Fruit fly (Drosophila melanogaster) whole organism, embryonic: ENCODE data around the gene sno.

Source experiments
- Adf1 ChIP-seq: fragments of 200-800 bp; sonication (Bioruptor generic); IDR thresholded peaks from 2 replicates; pipeline ENCODE4 v1.3.6; 2022; ENCODE audit warnings: missing biosample characterization, missing genetic modification characterization
- Awh ChIP-seq: fragments of 200-800 bp; sonication (Bioruptor generic); IDR thresholded peaks from 2 replicates; pipeline ENCODE4, ENCODE4 v1.3.6; 2022; ENCODE audit warnings: missing biosample characterization, missing genetic modification characterization
- Bgb ChIP-seq: fragments of 200-800 bp; sonication (Bioruptor generic); IDR thresholded peaks from 2 replicates; pipeline ENCODE4 v1.3.6; 2022; ENCODE audit warnings: missing biosample characterization, missing genetic modification characterization; ENCODE audit not compliant: partially characterized antibody
- BtbVII ChIP-seq: fragments of 200-800 bp; sonication (Bioruptor generic); optimal IDR thresholded peaks from 3 replicates; lab custom pipeline; 2017; ENCODE audit warnings: missing biosample characterization, mild to moderate bottlenecking, missing genetic modification characterization
- Bteb2 ChIP-seq: fragments of 200-800 bp; sonication (Bioruptor generic); optimal IDR thresholded peaks from 2 replicates; lab custom pipeline; 2016; ENCODE audit warnings: missing biosample characterization, missing genetic modification characterization
- CG10274 ChIP-seq: fragments of 200-800 bp; sonication (Bioruptor generic); optimal IDR thresholded peaks from 3 replicates; lab custom pipeline; 2017; ENCODE audit warnings: missing biosample characterization, mild to moderate bottlenecking, missing genetic modification characterization
- CG10543 ChIP-seq: fragments of 200-800 bp; sonication (Bioruptor generic); optimal IDR thresholded peaks from 3 replicates; lab custom pipeline; 2017; ENCODE audit warnings: missing biosample characterization, mild to moderate bottlenecking, missing genetic modification characterization, moderate library complexity
- CG11695 ChIP-seq: fragments of 200-800 bp; sonication (Bioruptor generic); IDR thresholded peaks from 3 replicates; pipeline ENCODE4 v1.3.6; 2022; ENCODE audit warnings: missing biosample characterization, missing genetic modification characterization
- CG11696 ChIP-seq: fragments of 200-800 bp; sonication (Bioruptor generic); IDR thresholded peaks from 2 replicates; pipeline ENCODE4 v1.3.6; 2022; ENCODE audit warnings: missing biosample characterization, missing genetic modification characterization
- CG12299 ChIP-seq: fragments of 200-800 bp; sonication (Bioruptor generic); optimal IDR thresholded peaks from 2 replicates; lab custom pipeline; 2018; ENCODE audit warnings: missing biosample characterization, mild to moderate bottlenecking, missing genetic modification characterization
- CG13287 ChIP-seq: fragments of 200-800 bp; sonication (Bioruptor generic); IDR thresholded peaks from 2 replicates; pipeline ENCODE4 v1.3.6; 2022; ENCODE audit warnings: missing biosample characterization, missing genetic modification characterization; ENCODE audit not compliant: partially characterized antibody
- CG18476 ChIP-seq: fragments of 200-800 bp; sonication (Bioruptor generic); optimal IDR thresholded peaks from 2 replicates; lab custom pipeline; 2016; ENCODE audit warnings: missing biosample characterization, mild to moderate bottlenecking, missing genetic modification characterization
- CG2120 ChIP-seq: fragments of 200-800 bp; sonication (Bioruptor generic); optimal IDR thresholded peaks from 3 replicates; lab custom pipeline; 2016; ENCODE audit warnings: missing biosample characterization, missing genetic modification characterization
- CG3281 ChIP-seq: fragments of 200-800 bp; sonication (Bioruptor generic); optimal IDR thresholded peaks from 3 replicates; lab custom pipeline; 2017; ENCODE audit warnings: missing biosample characterization, mild to moderate bottlenecking, missing genetic modification characterization
- CG4424 ChIP-seq: fragments of 200-800 bp; sonication (Bioruptor generic); optimal IDR thresholded peaks from 3 replicates; lab custom pipeline; 2016; ENCODE audit warnings: missing biosample characterization, missing genetic modification characterization
- CG5953 ChIP-seq: fragments of 200-800 bp; sonication (Bioruptor generic); IDR thresholded peaks from 2 replicates; pipeline ENCODE4 v1.3.6; 2022; ENCODE audit warnings: missing biosample characterization, missing genetic modification characterization
- CG6813 ChIP-seq: fragments of 200-800 bp; sonication (Bioruptor generic); optimal IDR thresholded peaks from 2 replicates; lab custom pipeline; 2017; ENCODE audit warnings: missing biosample characterization, missing genetic modification characterization, mild to moderate bottlenecking, moderate library complexity, missing genetic modification reagents
- CG7556 ChIP-seq: fragments of 200-800 bp; sonication (Bioruptor generic); optimal IDR thresholded peaks from 2 replicates; lab custom pipeline; 2017; ENCODE audit warnings: missing biosample characterization, mild to moderate bottlenecking, missing genetic modification characterization
- CG9817 ChIP-seq: fragments of 200-800 bp; sonication (Bioruptor generic); optimal IDR thresholded peaks from 2 replicates; lab custom pipeline; 2018; ENCODE audit warnings: missing biosample characterization, mild to moderate bottlenecking, missing genetic modification characterization, moderate library complexity
- CkIIα-i1 ChIP-seq: fragments of 200-800 bp; sonication (Bioruptor generic); IDR thresholded peaks from 2 replicates; pipeline ENCODE4 v1.3.6; 2022; ENCODE audit warnings: missing biosample characterization, missing genetic modification characterization
- CrebB ChIP-seq: fragments of 200-800 bp; sonication (Bioruptor generic); optimal IDR thresholded peaks from 3 replicates; lab custom pipeline; 2018; ENCODE audit warnings: missing biosample characterization, mild to moderate bottlenecking, missing genetic modification characterization
- Dek ChIP-seq: fragments of 200-800 bp; sonication (Bioruptor generic); optimal IDR thresholded peaks from 3 replicates; lab custom pipeline; 2019; ENCODE audit warnings: missing biosample characterization, mild to moderate bottlenecking, missing genetic modification characterization, moderate library complexity
- Dref ChIP-seq: fragments of 200-800 bp; sonication (Bioruptor generic); IDR thresholded peaks from 2 replicates; pipeline ENCODE4 v1.3.6; 2022; ENCODE audit warnings: missing biosample characterization, missing genetic modification characterization
- Elba2 ChIP-seq: fragments of 200-800 bp; sonication (Bioruptor generic); optimal IDR thresholded peaks from 3 replicates; lab custom pipeline; 2016; ENCODE audit warnings: missing biosample characterization, missing genetic modification characterization
- HLH54F ChIP-seq: fragments of 200-800 bp; sonication (Bioruptor generic); optimal IDR thresholded peaks from 3 replicates; lab custom pipeline; 2016; ENCODE audit warnings: missing biosample characterization, missing genetic modification characterization
- Lim3 ChIP-seq: fragments of 200-800 bp; sonication (Bioruptor generic); IDR thresholded peaks from 2 replicates; pipeline ENCODE4 v1.3.6; 2022; ENCODE audit warnings: missing biosample characterization, missing genetic modification characterization
- Neu2 ChIP-seq: fragments of 200-800 bp; sonication (Bioruptor generic); optimal IDR thresholded peaks from 3 replicates; lab custom pipeline; 2016; ENCODE audit warnings: missing biosample characterization, missing genetic modification characterization, borderline replicate concordance
- Nf-YA ChIP-seq: fragments of 200-800 bp; sonication (Bioruptor generic); IDR thresholded peaks from 2 replicates; pipeline ENCODE4 v1.3.6; 2022; ENCODE audit warnings: missing biosample characterization, missing genetic modification characterization
- Ptx1 ChIP-seq: fragments of 200-800 bp; sonication (Bioruptor generic); IDR thresholded peaks from 2 replicates; pipeline ENCODE4 v1.3.6; 2022; ENCODE audit warnings: missing biosample characterization, missing genetic modification characterization
- Six4 ChIP-seq: fragments of 200-800 bp; sonication (Bioruptor generic); optimal IDR thresholded peaks from 2 replicates; lab custom pipeline; 2016; ENCODE audit warnings: missing biosample characterization, missing genetic modification characterization
- Spps ChIP-seq: fragments of 200-800 bp; sonication (Bioruptor generic); optimal IDR thresholded peaks from 2 replicates; lab custom pipeline; 2018; ENCODE audit warnings: missing biosample characterization, mild to moderate bottlenecking, missing genetic modification characterization
- Taf1 ChIP-seq: fragments of 200-800 bp; sonication (Bioruptor generic); IDR thresholded peaks from 2 replicates; pipeline ENCODE4 v1.3.6; 2022; ENCODE audit warnings: missing biosample characterization, missing genetic modification characterization
- ac ChIP-seq: fragments of 200-800 bp; sonication (Bioruptor generic); optimal IDR thresholded peaks from 3 replicates; lab custom pipeline; 2017; ENCODE audit warnings: missing biosample characterization, mild to moderate bottlenecking, missing genetic modification characterization
- ase ChIP-seq: fragments of 200-800 bp; sonication (Bioruptor generic); IDR thresholded peaks from 3 replicates; pipeline ENCODE4 v1.3.6; 2022; ENCODE audit warnings: missing biosample characterization, missing genetic modification characterization
- btn ChIP-seq: fragments of 200-800 bp; sonication (Bioruptor generic); optimal IDR thresholded peaks from 2 replicates; lab custom pipeline; 2016; ENCODE audit warnings: missing biosample characterization, missing genetic modification characterization
- chif ChIP-seq, 2 experiments: fragments of 200-800 bp; sonication (Bioruptor generic); optimal IDR thresholded peaks; 3 replicates each; lab custom pipeline; 2016; ENCODE audit warnings: missing biosample characterization in 2 of 2, missing genetic modification characterization in 2 of 2
- dmrt11E ChIP-seq: fragments of 200-800 bp; sonication (Bioruptor generic); optimal IDR thresholded peaks from 3 replicates; lab custom pipeline; 2018; ENCODE audit warnings: missing biosample characterization, mild to moderate bottlenecking, missing genetic modification characterization, moderate library complexity
- gcm2 ChIP-seq: fragments of 200-800 bp; sonication (Bioruptor generic); optimal IDR thresholded peaks from 2 replicates; lab custom pipeline; 2016; ENCODE audit warnings: missing biosample characterization, missing genetic modification characterization
- grau ChIP-seq: fragments of 200-800 bp; optimal IDR thresholded peaks from 3 replicates; lab custom pipeline; 2019; ENCODE audit warnings: missing biosample characterization, mild to moderate bottlenecking, missing genetic modification characterization, moderate library complexity
- hbn ChIP-seq: fragments of 200-800 bp; sonication (Bioruptor generic); IDR thresholded peaks from 2 replicates; pipeline ENCODE4 v1.3.6; 2022; ENCODE audit warnings: missing biosample characterization, missing genetic modification characterization; ENCODE audit not compliant: partially characterized antibody
- inv ChIP-seq: fragments of 200-800 bp; sonication (Bioruptor generic); IDR thresholded peaks from 2 replicates; pipeline ENCODE4 v1.3.6; 2022; ENCODE audit warnings: missing biosample characterization, missing genetic modification characterization; ENCODE audit not compliant: partially characterized antibody
- otp ChIP-seq: fragments of 200-800 bp; sonication (Bioruptor generic); IDR thresholded peaks from 3 replicates; pipeline ENCODE4, ENCODE4 v1.3.6; 2022; ENCODE audit warnings: missing biosample characterization, missing genetic modification characterization
- pfk ChIP-seq: fragments of 200-800 bp; sonication (Bioruptor generic); optimal IDR thresholded peaks from 2 replicates; lab custom pipeline; 2018; ENCODE audit warnings: missing biosample characterization, mild to moderate bottlenecking, missing genetic modification characterization, moderate library complexity
- rib ChIP-seq: fragments of 200-800 bp; sonication (Bioruptor generic); IDR thresholded peaks from 2 replicates; pipeline ENCODE4 v1.3.6; 2022; ENCODE audit warnings: missing biosample characterization, missing genetic modification characterization
- sens-2 ChIP-seq: fragments of 200-800 bp; sonication (Bioruptor generic); IDR thresholded peaks from 2 replicates; pipeline ENCODE4 v1.3.6; 2022; ENCODE audit warnings: missing biosample characterization, missing genetic modification characterization
- seq ChIP-seq: fragments of 200-800 bp; sonication (Bioruptor generic); IDR thresholded peaks from 2 replicates; pipeline ENCODE4 v1.3.6; 2022; ENCODE audit warnings: missing biosample characterization, missing genetic modification characterization
- slou ChIP-seq: fragments of 200-800 bp; sonication (Bioruptor generic); optimal IDR thresholded peaks from 3 replicates; lab custom pipeline; 2016; ENCODE audit warnings: missing biosample characterization, missing genetic modification characterization
- sqz ChIP-seq: fragments of 200-800 bp; sonication (Bioruptor generic); optimal IDR thresholded peaks from 3 replicates; lab custom pipeline; 2018; ENCODE audit warnings: missing biosample characterization, mild to moderate bottlenecking, missing genetic modification characterization
- tna ChIP-seq: fragments of 200-800 bp; sonication (Bioruptor generic); IDR thresholded peaks from 2 replicates; pipeline ENCODE4 v1.3.6; 2022; ENCODE audit warnings: missing biosample characterization, missing genetic modification characterization; ENCODE audit not compliant: partially characterized antibody
- trem ChIP-seq: fragments of 200-800 bp; optimal IDR thresholded peaks from 3 replicates; lab custom pipeline; 2019; ENCODE audit warnings: missing biosample characterization, mild to moderate bottlenecking, missing genetic modification characterization, moderate library complexity
- ttk ChIP-seq: fragments of 200-800 bp; sonication (Bioruptor generic); IDR thresholded peaks from 2 replicates; pipeline ENCODE4 v2.1.2; 2022; ENCODE audit warnings: missing biosample characterization, missing genetic modification characterization

sno gene

DNA sequence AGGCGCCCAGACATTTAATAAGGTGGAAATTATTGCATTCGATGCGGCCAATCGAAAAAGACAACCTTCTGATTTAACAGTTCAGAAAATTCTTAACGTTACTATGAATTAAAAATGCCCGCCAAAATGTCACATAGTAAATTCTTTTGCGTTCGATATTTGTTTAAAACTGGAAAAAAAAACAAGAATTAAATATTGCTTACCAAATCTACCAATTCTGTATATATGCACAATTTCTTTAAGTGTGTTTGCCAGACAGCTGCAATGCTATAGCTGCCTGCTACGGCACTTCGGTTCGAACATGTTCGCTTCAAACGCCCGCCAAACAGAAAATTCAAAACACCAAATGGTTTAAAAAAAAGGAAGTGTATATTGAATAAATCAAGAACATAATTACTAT lies 2.6 kb upstream of the sno start (continued):
- peak; percentile 8 for TF ChIP-seq sqz
- TF ChIP-seq CG10274 (GFP tag; lab: Kevin White, UChicago) = no peak
- peak; percentile 4 for TF ChIP-seq CG12299 (tag; lab: Kevin White, UChicago)
- TF ChIP-seq dmrt11E (tag; lab: Kevin White, UChicago) = peak; percentile 46
- TF ChIP-seq chif (GFP tag; optimal IDR thresholded peaks at IDR 0.05; lab: Kevin White, UChicago) = peak; percentile 58 to 66
- TF ChIP-seq Bgb (GFP tag; lab: Robert Waterston, UW) = no peak
- no peak for TF ChIP-seq rib (GFP tag; lab: Robert Waterston, UW)
- peak; percentile 65 for TF ChIP-seq HLH54F (GFP tag; lab: Kevin White, UChicago)
- no peak for TF ChIP-seq CG10543 (GFP tag; lab: Kevin White, UChicago)
- no peak for TF ChIP-seq CG13287 (GFP tag; lab: Robert Waterston, UW)
- peak; percentile 32 for TF ChIP-seq CG9817
- peak; percentile 54 for TF ChIP-seq Dek (tag; lab: Kevin White, UChicago)
- peak; percentile 47; the same call in 1 of the 2 replicates for TF ChIP-seq Awh (GFP tag; lab: Robert Waterston, UW)
- no peak for TF ChIP-seq inv (GFP tag; lab: Robert Waterston, UW)
- TF ChIP-seq Nf-YA (GFP tag; lab: Robert Waterston, UW) = peak; percentile 46; the same call in 1 of the 2 replicates
- no peak for TF ChIP-seq ac (GFP tag; lab: Kevin White, UChicago)
- no peak for TF ChIP-seq Lim3 (GFP tag; lab: Robert Waterston, UW)
- TF ChIP-seq sens-2 (GFP tag; lab: Robert Waterston, UW) = peak; percentile 64
- no peak for TF ChIP-seq Dref
- peak; percentile 51 for TF ChIP-seq grau (tag; lab: Kevin White, UChicago)
- peak; percentile 56 for TF ChIP-seq CG5953 (GFP tag; lab: Robert Waterston, UW)
- TF ChIP-seq CrebB (tag; lab: Kevin White, UChicago) = peak; percentile 1
- TF ChIP-seq CkIIα-i1 = no peak
- no peak for TF ChIP-seq pfk
- 0 out of 2 replicates have a peak, but pooled peaks have one; percentile 14 for TF ChIP-seq Adf1 (GFP tag; lab: Robert Waterston, UW)
- no peak for TF ChIP-seq BtbVII (GFP tag; lab: Kevin White, UChicago)
- peak; percentile 38 for TF ChIP-seq Six4
- peak; percentile 76 for TF ChIP-seq CG11695 (GFP tag; lab: Robert Waterston, UW)
- no peak for TF ChIP-seq tna (GFP tag; lab: Robert Waterston, UW)
- TF ChIP-seq Neu2 (GFP tag; lab: Kevin White, UChicago) = no peak
- peak; percentile 67; the same call in 2 of the 3 replicates for TF ChIP-seq ase (GFP tag; lab: Robert Waterston, UW)
- TF ChIP-seq CG3281 (GFP tag; lab: Kevin White, UChicago) = peak; percentile 52
- no peak for TF ChIP-seq trem (tag; lab: Kevin White, UChicago)
- no peak for TF ChIP-seq hbn (GFP tag; lab: Robert Waterston, UW)
- TF ChIP-seq CG18476 = no peak
- peak; percentile 36 for TF ChIP-seq Bteb2
- TF ChIP-seq gcm2 = peak; percentile 18
- TF ChIP-seq Taf1 (GFP tag; lab: Robert Waterston, UW) = no peak
- peak; percentile 19 for TF ChIP-seq CG6813 (GFP tag; lab: Kevin White, UChicago)
- no peak for TF ChIP-seq Elba2 (GFP tag; lab: Kevin White, UChicago)
- no peak; the same call in 1 of the 2 replicates for TF ChIP-seq seq (GFP tag; lab: Robert Waterston, UW)
- peak; percentile 17 for TF ChIP-seq btn (GFP tag; lab: Kevin White, UChicago)
- TF ChIP-seq CG7556 = peak; percentile 63
- peak; percentile 72 for TF ChIP-seq CG4424
- peak; percentile 69 for TF ChIP-seq otp
- peak; percentile 76 for TF ChIP-seq CG2120 (GFP tag; lab: Kevin White, UChicago)
- TF ChIP-seq Spps (tag; lab: Kevin White, UChicago) = peak; percentile 49
- TF ChIP-seq CG11696 (GFP tag; lab: Robert Waterston, UW) = 0 out of 2 replicates have a peak, but pooled peaks have one; percentile 51
- TF ChIP-seq Ptx1 (GFP tag; lab: Robert Waterston, UW) = peak; percentile 75
- TF ChIP-seq slou (GFP tag; lab: Kevin White, UChicago) = peak; percentile 36
- TF ChIP-seq ttk (GFP tag; lab: Robert Waterston, UW) = peak; percentile 56
